Worm (Caenorhabditis elegans): ENCODE data around the gene T01H3.3.

DNA sequence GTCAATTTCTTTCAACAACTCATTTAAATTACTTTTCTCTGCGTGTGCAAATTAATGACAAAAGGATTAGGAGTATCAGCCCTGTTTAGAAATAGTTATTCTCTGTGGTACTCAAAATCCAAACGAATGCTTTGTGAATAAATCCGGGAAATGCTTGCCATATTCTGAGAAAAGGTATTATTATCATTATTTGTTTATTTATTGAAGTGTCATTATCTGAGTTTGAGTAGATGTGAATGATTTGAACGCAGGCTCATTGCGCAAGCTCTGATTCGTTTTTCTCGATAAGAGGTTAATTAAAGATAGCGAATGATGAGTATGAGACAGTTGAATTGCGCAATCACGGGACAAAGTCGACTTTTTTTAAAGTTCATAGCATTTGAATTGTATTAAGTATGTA is 45.8 kb downstream of the T01H3.3 start:
- TF ChIP-seq ztf-11 (tag; optimal IDR thresholded peaks at IDR 0.05) (no peak), pag-3 (tag; optimal IDR thresholded peaks at IDR 0.05; ENCODE audit: borderline replicate concordance, insufficient read depth) (no peak), ceh-82 (tag; optimal IDR thresholded peaks at IDR 0.05) (no peak), skn-1 (tag; optimal IDR thresholded peaks at IDR 0.05) (no peak), dsc-1 (tag; optimal IDR thresholded peaks at IDR 0.05) (peak; percentile 83), C34B4.2 (tag; optimal IDR thresholded peaks at IDR 0.05) (no peak), unc-130 (tag; optimal IDR thresholded peaks at IDR 0.05) (no peak), lin-39 (tag; optimal IDR thresholded peaks at IDR 0.05) (no peak)

All from whole organism, L1 larva.